Worm (Caenorhabditis elegans) whole organism, L4 larva: ENCODE results near the gene lgc-36.

ENCODE experiments used
- ZK546.5 ChIP-seq, 2 experiments: sonication (generic microtip); optimal IDR thresholded peaks; 2 replicates each; lab custom pipeline; 2017; ENCODE audit warnings: missing biosample characterization in 2 of 2, missing genetic modification characterization in 2 of 2
- ama-1 ChIP-seq: fragments of 150-350 bp; optimal IDR thresholded peaks from 2 replicates; lab custom pipeline; 2014; ENCODE audit warnings: inconsistent platforms, mixed read lengths
- daf-8 ChIP-seq: fragments of 200-800 bp; sonication (Bioruptor generic); IDR thresholded peaks from 2 replicates; pipeline ENCODE4 v1.3.6; 2022; ENCODE audit warnings: missing genetic modification characterization, missing compliant biosample characterization
- fkh-10 ChIP-seq: fragments of 150-350 bp; optimal IDR thresholded peaks from 2 replicates; lab custom pipeline; 2014; ENCODE audit warnings: missing biosample characterization, missing genetic modification reagents, missing genetic modification characterization
- lin-15B ChIP-seq: fragments of 150-350 bp; sonication (generic microtip); optimal IDR thresholded peaks from 3 replicates; lab custom pipeline; 2014; ENCODE audit warnings: missing biosample characterization, missing genetic modification characterization
- nhr-77 ChIP-seq: fragments of 150-350 bp; optimal IDR thresholded peaks from 2 replicates; lab custom pipeline; 2014; ENCODE audit warnings: missing biosample characterization, missing genetic modification characterization
- snpc-4 ChIP-seq: fragments of 150-350 bp; optimal IDR thresholded peaks from 2 replicates; lab custom pipeline; 2014; ENCODE audit warnings: missing biosample characterization, missing genetic modification characterization
- unc-62 ChIP-seq, 3 experiments: fragments of 150-350 bp in 1 of 3; sonication (generic microtip); optimal IDR thresholded peaks in 2 of 3; peaks in 1 of 3; 1 replicate in 1 of 3; 2 replicates in 2 of 3; lab custom pipeline; 2014 to 2017; ENCODE audit warnings: missing biosample characterization in 3 of 3, missing genetic modification characterization in 3 of 3, missing genetic modification reagents in 3 of 3, missing genotype in 1 of 3
- zag-1 ChIP-seq: fragments of 150-350 bp; optimal IDR thresholded peaks from 2 replicates; lab custom pipeline; 2014; ENCODE audit warnings: missing biosample characterization, missing genetic modification characterization

- TF ChIP-seq ZK546.5 (tag; optimal IDR thresholded peaks at IDR 0.05; lab: Kevin White, UChicago) (no peak), nhr-77 (tag; lab: Kevin White, UChicago) (no peak), daf-8 (GFP tag; lab: Robert Waterston, UW) (no peak), ama-1 (lab: Kevin White, UChicago) (no peak), zag-1 (tag; lab: Kevin White, UChicago) (no peak), fkh-10 (GFP tag; lab: Kevin White, UChicago) (no peak), unc-62 (GFP tag; optimal IDR thresholded peaks at IDR 0.05 in 1 of 2; lab: Kevin White, UChicago) (no peak), unc-62 (tag; optimal IDR thresholded peaks at IDR 0.05; lab: Kevin White, UChicago) (no peak), snpc-4 (tag; lab: Kevin White, UChicago) (no peak), lin-15B (tag; lab: Kevin White, UChicago) (no peak)
Measured at ce11 chrV:11220936-11221335, 37.9 kb downstream of the lgc-36 start, which contains the start of gene T19B10.2.
